Fruit fly (Drosophila melanogaster): ENCODE measurements around the gene CG46508.
"Not testable (repeated sequence)": the region's sequence is repeated elsewhere in the genome, so short reads cannot be mapped to it uniquely, and the experiment has no call there.

DNA sequence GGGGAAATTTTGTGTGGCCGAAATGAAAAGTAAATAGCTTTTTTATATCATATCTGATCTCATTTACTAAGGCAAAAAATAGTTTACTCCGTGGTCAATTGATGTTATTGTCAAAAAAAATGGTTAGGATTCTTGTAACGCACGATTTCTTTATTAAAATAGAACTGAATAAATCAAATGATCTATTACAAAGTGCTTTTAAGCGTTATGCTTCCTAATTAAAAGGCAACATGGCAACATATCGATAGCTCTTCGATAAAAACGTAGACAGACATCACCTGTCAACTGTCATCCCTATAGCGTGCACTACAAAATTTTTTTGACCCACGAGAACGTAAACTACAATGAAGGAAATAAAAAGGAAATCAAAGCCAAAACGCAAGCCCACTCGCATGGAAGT, 49.6 kb downstream of the CG46508 start, which contains the start of gene CG46517:
- TF ChIP-seq psq, Myc, ttk, h, insv, Sin3A (optimal IDR thresholded peaks at IDR 0.05): not testable (repeated sequence)

Measured in Kc167 (cell line).